Worm (Caenorhabditis elegans): ENCODE results near the gene K02C4.2.

ce11 chrII:8052172-8052571 lies 23.4 kb upstream of the K02C4.2 start:
- no peak for TF ChIP-seq nhr-6 (tag; optimal IDR thresholded peaks at IDR 0.05)
- no peak for TF ChIP-seq pqm-1 (tag; optimal IDR thresholded peaks at IDR 0.05)
- TF ChIP-seq F26F4.8 (GFP tag; conservative IDR thresholded peaks at IDR 0.05) = no peak
- TF ChIP-seq ama-1 (optimal IDR thresholded peaks at IDR 0.05) = no peak
- peak in 1 of 2 experiments; percentile 7 for TF ChIP-seq unc-62 (GFP tag; optimal IDR thresholded peaks at IDR 0.05 in 1 of 2)
- no peak for TF ChIP-seq unc-62 (tag; optimal IDR thresholded peaks at IDR 0.05)
- no peak for TF ChIP-seq lin-39 (tag; optimal IDR thresholded peaks at IDR 0.05)
- no peak for TF ChIP-seq lin-1 (GFP tag; IDR thresholded peaks at IDR 0.05)
- TF ChIP-seq duxl-1 (tag; optimal IDR thresholded peaks at IDR 0.05; ENCODE audit: poor library complexity) = no peak
